Worm (Caenorhabditis elegans): ENCODE data around the gene F28B4.1.

DNA sequence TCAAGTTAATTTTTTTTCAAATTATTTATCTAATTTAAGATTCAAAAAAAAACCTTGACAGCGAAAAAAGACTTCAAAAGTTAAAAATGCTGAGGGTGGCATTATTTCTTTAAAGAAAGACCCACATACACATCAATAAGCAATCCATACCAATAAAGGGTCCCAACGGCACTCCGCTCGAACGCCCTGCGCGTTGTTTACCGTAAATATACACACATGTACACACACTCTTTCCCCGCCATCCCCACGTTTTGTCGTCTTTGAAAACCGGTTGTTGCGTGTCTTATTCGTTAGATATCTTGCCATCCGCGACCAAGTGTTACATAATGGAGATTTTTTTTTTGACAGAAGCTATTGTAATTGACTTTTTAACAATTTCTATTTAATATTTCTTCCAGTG lies 45.3 kb upstream of the F28B4.1 start, which contains the start of gene gcc-1:
- TF ChIP-seq ceh-82 (tag; optimal IDR thresholded peaks at IDR 0.05) (no peak), mdl-1 (tag; optimal IDR thresholded peaks at IDR 0.05) (peak in 1 of 2 experiments; percentile 45)
